Fruit fly (Drosophila melanogaster): ENCODE data around the gene CG15824.

DNA sequence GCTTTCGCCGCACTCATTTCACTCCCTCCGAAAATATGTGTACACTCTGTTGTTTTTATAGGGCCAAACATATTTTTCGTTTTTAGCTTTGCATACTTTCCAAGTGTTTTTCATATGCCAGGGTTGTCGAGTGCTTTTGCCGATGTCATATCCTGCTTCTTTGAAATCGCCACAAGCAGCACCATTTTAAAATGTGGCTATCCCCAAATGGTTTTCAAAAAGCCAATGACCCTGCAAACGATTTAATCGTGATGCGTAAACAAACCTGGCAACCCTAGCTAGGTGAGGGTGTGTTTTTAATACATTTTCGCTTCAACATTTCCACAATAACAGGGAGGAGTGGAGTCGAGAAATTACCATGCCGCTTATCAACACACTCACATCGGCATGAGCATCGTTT is 7.5 kb upstream of the CG15824 start:
- TF ChIP-seq sage (GFP tag; optimal IDR thresholded peaks at IDR 0.05): no peak
- TF ChIP-seq Dfd (GFP tag; optimal IDR thresholded peaks at IDR 0.05): no peak
- no peak for TF ChIP-seq Mio (GFP tag; optimal IDR thresholded peaks at IDR 0.05)
- no peak for TF ChIP-seq h (GFP tag; optimal IDR thresholded peaks at IDR 0.05)
- no peak for TF ChIP-seq pan (optimal IDR thresholded peaks at IDR 0.05)
- no peak for TF ChIP-seq dl (GFP tag; optimal IDR thresholded peaks at IDR 0.05; ENCODE audit: insufficient read depth in 1 of 2, partially characterized antibody in 2 of 2)
- TF ChIP-seq Vsx2 (GFP tag; optimal IDR thresholded peaks at IDR 0.05; ENCODE audit: partially characterized antibody): no peak
- TF ChIP-seq CrebA (GFP tag; optimal IDR thresholded peaks at IDR 0.05; ENCODE audit: borderline replicate concordance): no peak
- no peak for TF ChIP-seq Hnf4 (GFP tag; optimal IDR thresholded peaks at IDR 0.05)
- TF ChIP-seq brk (GFP tag; optimal IDR thresholded peaks at IDR 0.05): no peak
- no peak for TF ChIP-seq psq (GFP tag; optimal IDR thresholded peaks at IDR 0.05)
- TF ChIP-seq dmrt93B (GFP tag; optimal IDR thresholded peaks at IDR 0.05): no peak

Measured in whole organism, wandering third instar larva.